Fruit fly (Drosophila melanogaster) whole organism, embryonic: ENCODE data around the gene CG46309.

Source experiments
- CG11504 ChIP-seq: fragments of 200-800 bp; sonication (Bioruptor generic); optimal IDR thresholded peaks from 3 replicates; lab custom pipeline; 2019; ENCODE audit warnings: missing biosample characterization, mild to moderate bottlenecking, missing genetic modification characterization, moderate library complexity
- CG12104 ChIP-seq: fragments of 200-800 bp; sonication (Bioruptor generic); optimal IDR thresholded peaks from 3 replicates; lab custom pipeline; 2016; ENCODE audit warnings: missing biosample characterization, missing genetic modification characterization
- CG12219 ChIP-seq: fragments of 200-800 bp; sonication (Bioruptor generic); optimal IDR thresholded peaks from 3 replicates; lab custom pipeline; 2018; ENCODE audit warnings: missing biosample characterization, mild to moderate bottlenecking, missing genetic modification characterization
- CG12391 ChIP-seq: fragments of 200-800 bp; sonication (Bioruptor generic); optimal IDR thresholded peaks from 3 replicates; lab custom pipeline; 2018; ENCODE audit warnings: missing biosample characterization, mild to moderate bottlenecking, missing genetic modification characterization, moderate library complexity
- CG14710 ChIP-seq: fragments of 200-800 bp; sonication (Bioruptor generic); optimal IDR thresholded peaks from 3 replicates; lab custom pipeline; 2019; ENCODE audit warnings: missing biosample characterization, mild to moderate bottlenecking, missing genetic modification characterization, moderate library complexity
- CG15269 ChIP-seq: fragments of 200-800 bp; sonication (Bioruptor generic); optimal IDR thresholded peaks from 2 replicates; lab custom pipeline; 2018; ENCODE audit warnings: missing biosample characterization, mild to moderate bottlenecking, missing genetic modification characterization, moderate library complexity
- CG16779 ChIP-seq: fragments of 200-800 bp; sonication (Bioruptor generic); IDR thresholded peaks from 2 replicates; pipeline ENCODE4 v1.3.6; 2022; ENCODE audit warnings: missing biosample characterization, missing genetic modification characterization
- CG17328 ChIP-seq: fragments of 200-800 bp; sonication (Bioruptor generic); IDR thresholded peaks from 2 replicates; pipeline ENCODE4 v1.3.6; 2022; ENCODE audit warnings: missing biosample characterization, missing genetic modification characterization
- CG17359 ChIP-seq: fragments of 200-800 bp; sonication (Bioruptor generic); optimal IDR thresholded peaks from 3 replicates; lab custom pipeline; 2018; ENCODE audit warnings: missing biosample characterization, mild to moderate bottlenecking, missing genetic modification characterization, moderate library complexity
- CG17802 ChIP-seq: fragments of 200-800 bp; sonication (Bioruptor generic); optimal IDR thresholded peaks from 2 replicates; lab custom pipeline; 2018; ENCODE audit warnings: missing biosample characterization, mild to moderate bottlenecking, missing genetic modification characterization, moderate library complexity
- CG18764 ChIP-seq: fragments of 200-800 bp; sonication (Bioruptor generic); optimal IDR thresholded peaks from 3 replicates; lab custom pipeline; 2016; ENCODE audit warnings: missing biosample characterization, missing genetic modification characterization
- CG2116 ChIP-seq: fragments of 200-800 bp; sonication (Bioruptor generic); optimal IDR thresholded peaks from 3 replicates; lab custom pipeline; 2018; ENCODE audit warnings: missing biosample characterization, mild to moderate bottlenecking, missing genetic modification characterization
- CG3281 ChIP-seq: fragments of 200-800 bp; sonication (Bioruptor generic); optimal IDR thresholded peaks from 3 replicates; lab custom pipeline; 2017; ENCODE audit warnings: missing biosample characterization, mild to moderate bottlenecking, missing genetic modification characterization
- CG3407 ChIP-seq: fragments of 200-800 bp; sonication (Bioruptor generic); optimal IDR thresholded peaks from 2 replicates; lab custom pipeline; 2018; ENCODE audit warnings: missing biosample characterization, mild to moderate bottlenecking, missing genetic modification characterization
- CG6254 ChIP-seq: fragments of 200-800 bp; sonication (Bioruptor generic); optimal IDR thresholded peaks from 3 replicates; lab custom pipeline; 2017; ENCODE audit warnings: mild to moderate bottlenecking, missing biosample characterization, missing genetic modification reagents, missing genetic modification characterization
- CG7928 ChIP-seq: fragments of 200-800 bp; sonication (Bioruptor generic); optimal IDR thresholded peaks from 2 replicates; lab custom pipeline; 2017; ENCODE audit warnings: missing biosample characterization, mild to moderate bottlenecking, missing genetic modification characterization
- Dip3 ChIP-seq: fragments of 200-800 bp; sonication (Bioruptor generic); optimal IDR thresholded peaks from 3 replicates; lab custom pipeline; 2016; ENCODE audit warnings: missing biosample characterization, missing genetic modification characterization
- Doc3 ChIP-seq: fragments of 200-800 bp; sonication (Bioruptor generic); IDR thresholded peaks from 3 replicates; pipeline ENCODE4 v1.3.6; 2022; ENCODE audit warnings: missing biosample characterization, missing genetic modification characterization; ENCODE audit not compliant: partially characterized antibody
- Drgx ChIP-seq: fragments of 200-800 bp; sonication (Bioruptor generic); IDR thresholded peaks from 2 replicates; pipeline ENCODE4 v1.3.6; 2022; ENCODE audit warnings: missing biosample characterization, missing genetic modification characterization
- Gsc ChIP-seq: fragments of 200-800 bp; sonication (Bioruptor generic); IDR thresholded peaks from 2 replicates; pipeline ENCODE4 v1.3.6; 2022; ENCODE audit warnings: missing biosample characterization, missing genetic modification characterization
- HLH3B ChIP-seq: fragments of 200-800 bp; sonication (Bioruptor generic); IDR thresholded peaks from 2 replicates; pipeline ENCODE4 v1.3.6; 2022; ENCODE audit warnings: missing biosample characterization, missing genetic modification characterization
- Hand ChIP-seq: fragments of 200-800 bp; sonication (Bioruptor generic); optimal IDR thresholded peaks from 2 replicates; lab custom pipeline; 2017; ENCODE audit warnings: mild to moderate bottlenecking, missing biosample characterization, missing genetic modification reagents, missing genetic modification characterization
- Hr51 ChIP-seq, 2 experiments: fragments of 200-800 bp; sonication (Bioruptor generic); optimal IDR thresholded peaks; 2 replicates in 1 of 2; 3 replicates in 1 of 2; lab custom pipeline; 2016 to 2018; ENCODE audit warnings: missing biosample characterization in 2 of 2, missing genetic modification characterization in 2 of 2, mild to moderate bottlenecking in 1 of 2, moderate library complexity in 1 of 2
- Lpt ChIP-seq: fragments of >200 bp; optimal IDR thresholded peaks from 2 replicates; lab custom pipeline; 2018; ENCODE audit warnings: missing biosample characterization, missing genetic modification characterization
- MTF-1 ChIP-seq: fragments of 200-800 bp; sonication (Bioruptor generic); optimal IDR thresholded peaks from 2 replicates; lab custom pipeline; 2018; ENCODE audit warnings: missing biosample characterization, mild to moderate bottlenecking, missing genetic modification characterization, borderline replicate concordance
- Max ChIP-seq: fragments of 200-800 bp; sonication (Bioruptor generic); optimal IDR thresholded peaks from 2 replicates; lab custom pipeline; 2016; ENCODE audit warnings: missing biosample characterization, mild to moderate bottlenecking, missing genetic modification characterization
- Med ChIP-seq: fragments of 200-800 bp; sonication (Bioruptor generic); peaks from one replicate; lab custom pipeline; 2016; ENCODE audit warnings: missing biosample characterization, missing genetic modification characterization, mild to moderate bottlenecking, inconsistent platforms, moderate library complexity
- NK7.1 ChIP-seq: fragments of 200-800 bp; sonication (Bioruptor generic); optimal IDR thresholded peaks from 3 replicates; lab custom pipeline; 2016; ENCODE audit warnings: missing biosample characterization, missing genetic modification characterization
- Nf-YA ChIP-seq: fragments of 200-800 bp; sonication (Bioruptor generic); IDR thresholded peaks from 2 replicates; pipeline ENCODE4 v1.3.6; 2022; ENCODE audit warnings: missing biosample characterization, missing genetic modification characterization
- PHDP ChIP-seq: fragments of 200-800 bp; sonication (Bioruptor generic); optimal IDR thresholded peaks from 3 replicates; lab custom pipeline; 2018; ENCODE audit warnings: missing biosample characterization, mild to moderate bottlenecking, missing genetic modification characterization, moderate library complexity
- Ptx1 ChIP-seq: fragments of 200-800 bp; sonication (Bioruptor generic); IDR thresholded peaks from 2 replicates; pipeline ENCODE4 v1.3.6; 2022; ENCODE audit warnings: missing biosample characterization, missing genetic modification characterization
- Ravus ChIP-seq: fragments of 200-800 bp; sonication (Bioruptor generic); IDR thresholded peaks from 2 replicates; pipeline ENCODE4 v1.3.6; 2022; ENCODE audit warnings: missing biosample characterization, missing genetic modification characterization
- Rx ChIP-seq: fragments of 200-800 bp; sonication (Bioruptor generic); IDR thresholded peaks from 2 replicates; pipeline ENCODE4 v1.3.6; 2022; ENCODE audit warnings: missing biosample characterization, missing genetic modification characterization
- YL-1 ChIP-seq: fragments of 200-800 bp; sonication (Bioruptor generic); optimal IDR thresholded peaks from 3 replicates; lab custom pipeline; 2017; ENCODE audit warnings: missing biosample characterization, mild to moderate bottlenecking, missing genetic modification characterization
- ab ChIP-seq: fragments of 200-800 bp; sonication (Bioruptor generic); optimal IDR thresholded peaks from 2 replicates; lab custom pipeline; 2016; ENCODE audit warnings: missing biosample characterization, missing genetic modification characterization
- bsh ChIP-seq, 2 experiments: fragments of 200-800 bp; sonication (Bioruptor generic); optimal IDR thresholded peaks; 2 replicates each; lab custom pipeline; 2017 to 2018; ENCODE audit warnings: mild to moderate bottlenecking in 2 of 2, missing biosample characterization in 2 of 2, missing genetic modification characterization in 2 of 2, moderate library complexity in 1 of 2
- chinmo ChIP-seq: fragments of 200-800 bp; sonication (Bioruptor generic); IDR thresholded peaks from 4 replicates; pipeline ENCODE4 v1.3.6; 2022; ENCODE audit warnings: missing biosample characterization, missing genetic modification characterization; ENCODE audit not compliant: partially characterized antibody
- da ChIP-seq: fragments of 200-800 bp; sonication (Bioruptor generic); optimal IDR thresholded peaks from 2 replicates; lab custom pipeline; 2016; ENCODE audit warnings: missing biosample characterization, missing genetic modification characterization
- inv ChIP-seq: fragments of 200-800 bp; sonication (Bioruptor generic); IDR thresholded peaks from 2 replicates; pipeline ENCODE4 v1.3.6; 2022; ENCODE audit warnings: missing biosample characterization, missing genetic modification characterization; ENCODE audit not compliant: partially characterized antibody
- jing ChIP-seq: fragments of 200-800 bp; sonication (Bioruptor generic); optimal IDR thresholded peaks from 2 replicates; lab custom pipeline; 2018; ENCODE audit warnings: missing biosample characterization, mild to moderate bottlenecking, missing genetic modification characterization
- nmo ChIP-seq: fragments of 200-800 bp; sonication (Bioruptor generic); optimal IDR thresholded peaks from 2 replicates; lab custom pipeline; 2018; ENCODE audit warnings: missing biosample characterization, mild to moderate bottlenecking, missing genetic modification characterization, moderate library complexity
- p53 ChIP-seq: fragments of 200-800 bp; sonication (Bioruptor generic); optimal IDR thresholded peaks from 2 replicates; lab custom pipeline; 2016; ENCODE audit warnings: missing biosample characterization, missing genetic modification characterization
- phol ChIP-seq: fragments of 200-800 bp; sonication (Bioruptor generic); optimal IDR thresholded peaks from 3 replicates; lab custom pipeline; 2018; ENCODE audit warnings: missing biosample characterization, mild to moderate bottlenecking, missing genetic modification characterization, moderate library complexity
- pros ChIP-seq: fragments of 200-800 bp; sonication (Bioruptor generic); optimal IDR thresholded peaks from 3 replicates; lab custom pipeline; 2019; ENCODE audit warnings: missing biosample characterization, mild to moderate bottlenecking, missing genetic modification characterization, moderate library complexity
- salm ChIP-seq: fragments of 200-800 bp; sonication (Bioruptor generic); optimal IDR thresholded peaks from 2 replicates; lab custom pipeline; 2018; ENCODE audit warnings: missing biosample characterization, mild to moderate bottlenecking, missing genetic modification characterization
- shn ChIP-seq: fragments of 200-800 bp; sonication (Bioruptor generic); optimal IDR thresholded peaks from 3 replicates; lab custom pipeline; 2016; ENCODE audit warnings: missing biosample characterization, missing genetic modification characterization
- sna ChIP-seq: fragments of 200-800 bp; sonication (Bioruptor generic); IDR thresholded peaks from 2 replicates; pipeline ENCODE4 v1.3.6; 2022; ENCODE audit warnings: missing biosample characterization, missing genetic modification characterization; ENCODE audit not compliant: partially characterized antibody
- sr ChIP-seq: fragments of 200-800 bp; sonication (Bioruptor generic); IDR thresholded peaks from 3 replicates; pipeline ENCODE4 v1.3.6; 2022; ENCODE audit warnings: missing biosample characterization, missing genetic modification characterization
- tap ChIP-seq: fragments of 200-800 bp; optimal IDR thresholded peaks from 3 replicates; lab custom pipeline; 2019; ENCODE audit warnings: missing biosample characterization, mild to moderate bottlenecking, missing genetic modification characterization, moderate library complexity
- tx ChIP-seq: fragments of 200-800 bp; sonication (Bioruptor generic); optimal IDR thresholded peaks from 2 replicates; lab custom pipeline; 2016; ENCODE audit warnings: missing biosample characterization, missing genetic modification characterization

CG46309 gene

dm6 chr2L:16251598-16252131 is at the start of gene CG46309 (continued):
- peak; percentile 59 for TF ChIP-seq CG2116 (GFP tag; lab: Kevin White, UChicago)
- TF ChIP-seq Lpt (GFP tag; lab: Kevin White, UChicago) = no peak
- TF ChIP-seq NK7.1 = no peak
- no peak for TF ChIP-seq jing (GFP tag; lab: Kevin White, UChicago)
- no peak for TF ChIP-seq CG3407
- no peak for TF ChIP-seq Med
- no peak for TF ChIP-seq Rx (GFP tag; lab: Robert Waterston, UW)
- no peak for TF ChIP-seq YL-1 (GFP tag; lab: Kevin White, UChicago)
- TF ChIP-seq CG14710 (tag; lab: Kevin White, UChicago) = no peak
- peak; percentile 47 for TF ChIP-seq tap (tag; lab: Kevin White, UChicago)
- TF ChIP-seq HLH3B (GFP tag; lab: Robert Waterston, UW) = no peak; the same call in 1 of the 2 replicates
- peak; percentile 52 for TF ChIP-seq CG3281 (GFP tag; lab: Kevin White, UChicago)
- peak; percentile 18 for TF ChIP-seq CG12104 (GFP tag; lab: Kevin White, UChicago)
- peak; percentile 40 for TF ChIP-seq CG12219 (GFP tag; lab: Kevin White, UChicago)
- TF ChIP-seq chinmo (GFP tag; lab: Robert Waterston, UW) = peak; percentile 98
- TF ChIP-seq sna = peak; percentile 92
- no peak for TF ChIP-seq Ravus
- no peak for TF ChIP-seq CG17328 (GFP tag; lab: Robert Waterston, UW)
- no peak for TF ChIP-seq da (GFP tag; lab: Kevin White, UChicago)
- peak; percentile 9 for TF ChIP-seq CG6254 (GFP tag; lab: Kevin White, UChicago)
- TF ChIP-seq CG15269 (tag; lab: Kevin White, UChicago) = no peak
- TF ChIP-seq CG7928 (GFP tag; lab: Kevin White, UChicago) = no peak
- no peak for TF ChIP-seq Hand
- no peak for TF ChIP-seq CG12391 (tag; lab: Kevin White, UChicago)
- no peak for TF ChIP-seq CG11504 (tag; lab: Kevin White, UChicago)
- TF ChIP-seq MTF-1 (GFP tag; lab: Kevin White, UChicago) = no peak
- TF ChIP-seq bsh (GFP tag; optimal IDR thresholded peaks at IDR 0.05; lab: Kevin White, UChicago) = no peak
- no peak for TF ChIP-seq sr (GFP tag; lab: Robert Waterston, UW)
- no peak for TF ChIP-seq phol (tag; lab: Kevin White, UChicago)
- no peak for TF ChIP-seq CG17802 (tag; lab: Kevin White, UChicago)
- TF ChIP-seq Drgx = no peak
- TF ChIP-seq ab (GFP tag; lab: Kevin White, UChicago) = no peak
- peak in 1 of 2 experiments; percentile 31 for TF ChIP-seq Hr51 (GFP tag; optimal IDR thresholded peaks at IDR 0.05; lab: Kevin White, UChicago)
- no peak for TF ChIP-seq shn (GFP tag; lab: Kevin White, UChicago)
- peak; percentile 78; the same call in 2 of the 3 replicates for TF ChIP-seq Doc3
- no peak for TF ChIP-seq CG18764
- peak; percentile 26 for TF ChIP-seq CG17359 (tag; lab: Kevin White, UChicago)
- peak; percentile 25 for TF ChIP-seq p53
- TF ChIP-seq salm (tag; lab: Kevin White, UChicago) = no peak
- no peak for TF ChIP-seq CG16779 (GFP tag; lab: Robert Waterston, UW)
- no peak for TF ChIP-seq Nf-YA (GFP tag; lab: Robert Waterston, UW)
- TF ChIP-seq Ptx1 = no peak
- no peak for TF ChIP-seq Gsc (GFP tag; lab: Robert Waterston, UW)
- no peak for TF ChIP-seq tx (GFP tag; lab: Kevin White, UChicago)
- TF ChIP-seq pros (GFP tag; lab: Kevin White, UChicago) = no peak
- TF ChIP-seq Dip3 = no peak
- TF ChIP-seq Max = no peak
- no peak for TF ChIP-seq nmo (GFP tag; lab: Kevin White, UChicago)
- peak; percentile 71 for TF ChIP-seq inv (GFP tag; lab: Robert Waterston, UW)
- TF ChIP-seq PHDP (tag; lab: Kevin White, UChicago) = peak; percentile 58
